Worm (Caenorhabditis elegans) whole organism, L1 larva: ENCODE data around the gene ZC190.4.

Source experiments
- C04F5.9 ChIP-seq: sonication (generic microtip); optimal IDR thresholded peaks from 2 replicates; lab custom pipeline; 2016; ENCODE audit warnings: missing genetic modification characterization, missing compliant biosample characterization
- C34B4.2 ChIP-seq: sonication (generic microtip); optimal IDR thresholded peaks from 2 replicates; lab custom pipeline; 2017; ENCODE audit warnings: mild to moderate bottlenecking, missing genetic modification characterization, missing compliant biosample characterization
- aha-1 ChIP-seq: fragments of 150-350 bp; optimal IDR thresholded peaks from 2 replicates; lab custom pipeline; 2014; ENCODE audit warnings: missing biosample characterization, missing genetic modification characterization
- aly-2 ChIP-seq: fragments of 150-350 bp; optimal IDR thresholded peaks from 2 replicates; lab custom pipeline; 2014; ENCODE audit warnings: missing biosample characterization, missing genetic modification characterization
- ama-1 ChIP-seq: fragments of 150-350 bp; optimal IDR thresholded peaks from 2 replicates; lab custom pipeline; 2014
- blmp-1 ChIP-seq: fragments of 150-350 bp; optimal IDR thresholded peaks from 2 replicates; lab custom pipeline; 2014; ENCODE audit warnings: missing biosample characterization, missing genetic modification characterization
- ceh-63 ChIP-seq: fragments of 200-800 bp; sonication (Bioruptor generic); optimal IDR thresholded peaks from 2 replicates; lab custom pipeline; 2018; ENCODE audit warnings: mild to moderate bottlenecking, missing genetic modification characterization, missing compliant biosample characterization
- ceh-8 ChIP-seq: fragments of 200-800 bp; sonication (Bioruptor generic); optimal IDR thresholded peaks from 2 replicates; lab custom pipeline; 2018; ENCODE audit warnings: mild to moderate bottlenecking, missing genetic modification characterization, moderate library complexity, missing compliant biosample characterization
- ceh-82 ChIP-seq, 3 experiments: fragments of 150-350 bp in 1 of 3; sonication (generic microtip) in 2 of 3; optimal IDR thresholded peaks; 2 replicates each; lab custom pipeline; 2014 to 2017; ENCODE audit warnings: missing biosample characterization in 3 of 3, missing genetic modification characterization in 3 of 3
- dpl-1 ChIP-seq, 3 experiments: fragments of 150-350 bp in 2 of 3; sonication (generic microtip) in 1 of 3; optimal IDR thresholded peaks; 2 replicates each; lab custom pipeline; 2014 to 2017; ENCODE audit warnings: missing biosample characterization in 3 of 3, missing genetic modification characterization in 3 of 3, missing genetic modification reagents in 3 of 3
- dsc-1 ChIP-seq: sonication (generic microtip); optimal IDR thresholded peaks from 2 replicates; lab custom pipeline; 2016; ENCODE audit warnings: mild to moderate bottlenecking, missing genetic modification characterization, missing compliant biosample characterization
- efl-1 ChIP-seq, 4 experiments: fragments of 150-350 bp; optimal IDR thresholded peaks in 3 of 4; peaks in 1 of 4; 1 replicate in 1 of 4; 2 replicates in 3 of 4; lab custom pipeline; 2014; ENCODE audit warnings: missing biosample characterization in 2 of 4, missing genetic modification characterization in 2 of 4, missing genetic modification reagents in 2 of 4
- elt-2 ChIP-seq: sonication (generic microtip); optimal IDR thresholded peaks from 2 replicates; lab custom pipeline; 2016; ENCODE audit warnings: missing genetic modification characterization, mild to moderate bottlenecking, inconsistent platforms, missing compliant biosample characterization, missing genetic modification reagents
- fkh-10 ChIP-seq: sonication (generic microtip); optimal IDR thresholded peaks from 2 replicates; lab custom pipeline; 2017; ENCODE audit warnings: missing biosample characterization, missing genetic modification reagents, missing genetic modification characterization
- fkh-4 ChIP-seq: sonication (generic microtip); optimal IDR thresholded peaks from 2 replicates; lab custom pipeline; 2016; ENCODE audit warnings: missing compliant biosample characterization, missing genetic modification characterization, borderline replicate concordance
- fkh-8 ChIP-seq: sonication (generic microtip); optimal IDR thresholded peaks from 2 replicates; lab custom pipeline; 2016; ENCODE audit warnings: mild to moderate bottlenecking, missing genetic modification characterization, missing compliant biosample characterization
- fos-1 ChIP-seq: fragments of 150-350 bp; optimal IDR thresholded peaks from 2 replicates; lab custom pipeline; 2014; ENCODE audit warnings: missing biosample characterization, missing genetic modification characterization
- grh-1 ChIP-seq: fragments of 200-800 bp; sonication (Bioruptor generic); IDR thresholded peaks from 2 replicates; pipeline ENCODE4 v1.3.6; 2022; ENCODE audit warnings: missing genetic modification reagents, missing genetic modification characterization, missing compliant biosample characterization
- hlh-4 ChIP-seq: sonication (generic microtip); optimal IDR thresholded peaks from 2 replicates; lab custom pipeline; 2016; ENCODE audit warnings: mild to moderate bottlenecking, missing genetic modification characterization, missing compliant biosample characterization
- hpl-2 ChIP-seq: fragments of 150-350 bp; optimal IDR thresholded peaks from 2 replicates; lab custom pipeline; 2014; ENCODE audit warnings: missing biosample characterization, missing genetic modification reagents, missing genetic modification characterization
- isw-1 ChIP-seq: fragments of 200-800 bp; sonication (Bioruptor generic); IDR thresholded peaks from 2 replicates; pipeline ENCODE4 v1.3.6; 2022; ENCODE audit warnings: missing genetic modification characterization, missing compliant biosample characterization
- lin-13 ChIP-seq: fragments of 150-350 bp; optimal IDR thresholded peaks from 2 replicates; lab custom pipeline; 2014; ENCODE audit warnings: missing biosample characterization, missing genetic modification reagents, missing genetic modification characterization
- lin-14 ChIP-seq: fragments of 200-800 bp; sonication (Bioruptor generic); optimal IDR thresholded peaks from 2 replicates; lab custom pipeline; 2018; ENCODE audit warnings: mild to moderate bottlenecking, missing genetic modification characterization, moderate library complexity, missing compliant biosample characterization
- lin-15B ChIP-seq: fragments of 150-350 bp; sonication (generic microtip); optimal IDR thresholded peaks from 3 replicates; lab custom pipeline; 2014; ENCODE audit warnings: missing biosample characterization, missing genetic modification characterization
- lin-35 ChIP-seq, 2 experiments: fragments of 150-350 bp; optimal IDR thresholded peaks; 2 replicates each; lab custom pipeline; 2014; ENCODE audit warnings: missing biosample characterization in 2 of 2, missing genetic modification characterization in 2 of 2, missing genetic modification reagents in 2 of 2
- mab-9 ChIP-seq: fragments of 200-800 bp; sonication (Bioruptor generic); IDR thresholded peaks from 2 replicates; pipeline ENCODE4 v1.3.6; 2022; ENCODE audit warnings: missing genetic modification reagents, missing genetic modification characterization, missing compliant biosample characterization
- mep-1 ChIP-seq: fragments of 150-350 bp; optimal IDR thresholded peaks from 2 replicates; lab custom pipeline; 2014; ENCODE audit warnings: missing biosample characterization, missing genetic modification characterization
- nhr-20 ChIP-seq: sonication (generic microtip); optimal IDR thresholded peaks from 2 replicates; lab custom pipeline; 2016; ENCODE audit warnings: mild to moderate bottlenecking, missing genetic modification characterization, missing compliant biosample characterization
- nhr-237 ChIP-seq: fragments of 150-350 bp; optimal IDR thresholded peaks from 2 replicates; lab custom pipeline; 2014; ENCODE audit warnings: missing biosample characterization, missing genetic modification characterization
- nhr-71 ChIP-seq: sonication (generic microtip); optimal IDR thresholded peaks from 2 replicates; lab custom pipeline; 2016; ENCODE audit warnings: mild to moderate bottlenecking, missing genetic modification characterization, moderate library complexity, missing compliant biosample characterization
- nhr-77 ChIP-seq: fragments of 150-350 bp; optimal IDR thresholded peaks from 2 replicates; lab custom pipeline; 2014; ENCODE audit warnings: missing biosample characterization, missing genetic modification characterization
- nhr-84 ChIP-seq: sonication (generic microtip); optimal IDR thresholded peaks from 2 replicates; lab custom pipeline; 2017; ENCODE audit warnings: missing biosample characterization, missing genetic modification characterization
- nhr-85 ChIP-seq: sonication (generic microtip); peaks from one replicate; lab custom pipeline; 2016; ENCODE audit warnings: missing genetic modification characterization, inconsistent platforms, missing compliant biosample characterization
- pax-3 ChIP-seq: fragments of 200-800 bp; sonication (Bioruptor generic); optimal IDR thresholded peaks from 2 replicates; lab custom pipeline; 2018; ENCODE audit warnings: mild to moderate bottlenecking, missing genetic modification characterization, moderate library complexity, missing compliant biosample characterization
- rnt-1 ChIP-seq: sonication (generic microtip); optimal IDR thresholded peaks from 2 replicates; lab custom pipeline; 2016; ENCODE audit warnings: mild to moderate bottlenecking, missing genetic modification characterization, moderate library complexity, missing compliant biosample characterization
- skn-1 ChIP-seq: fragments of 150-350 bp; optimal IDR thresholded peaks from 2 replicates; lab custom pipeline; 2014; ENCODE audit warnings: missing biosample characterization, missing genetic modification characterization
- sup-37 ChIP-seq: fragments of 200-800 bp; sonication (Bioruptor generic); optimal IDR thresholded peaks from 2 replicates; lab custom pipeline; 2018; ENCODE audit warnings: mild to moderate bottlenecking, missing genetic modification characterization, missing compliant biosample characterization
- swsn-7 ChIP-seq: sonication (generic microtip); optimal IDR thresholded peaks from 2 replicates; lab custom pipeline; 2016; ENCODE audit warnings: missing genetic modification characterization, missing compliant biosample characterization
- unc-62 ChIP-seq: fragments of 150-350 bp; optimal IDR thresholded peaks from 2 replicates; lab custom pipeline; 2014; ENCODE audit warnings: missing biosample characterization, missing genetic modification reagents, missing genetic modification characterization
- unc-86 ChIP-seq: sonication (generic microtip); optimal IDR thresholded peaks from 2 replicates; lab custom pipeline; 2016; ENCODE audit warnings: missing genetic modification characterization, missing compliant biosample characterization
- vab-15 ChIP-seq: sonication (generic microtip); optimal IDR thresholded peaks from 2 replicates; lab custom pipeline; 2017; ENCODE audit warnings: missing genotype, mild to moderate bottlenecking, missing genetic modification characterization, missing compliant biosample characterization
- zag-1 ChIP-seq: fragments of 150-350 bp; optimal IDR thresholded peaks from 2 replicates; lab custom pipeline; 2014; ENCODE audit warnings: missing biosample characterization, missing genetic modification characterization
- zip-4 ChIP-seq: fragments of 200-800 bp; sonication (Bioruptor generic); optimal IDR thresholded peaks from 2 replicates; lab custom pipeline; 2018; ENCODE audit warnings: mild to moderate bottlenecking, missing genetic modification characterization, moderate library complexity, missing compliant biosample characterization

The ZC190.4 gene

DNA sequence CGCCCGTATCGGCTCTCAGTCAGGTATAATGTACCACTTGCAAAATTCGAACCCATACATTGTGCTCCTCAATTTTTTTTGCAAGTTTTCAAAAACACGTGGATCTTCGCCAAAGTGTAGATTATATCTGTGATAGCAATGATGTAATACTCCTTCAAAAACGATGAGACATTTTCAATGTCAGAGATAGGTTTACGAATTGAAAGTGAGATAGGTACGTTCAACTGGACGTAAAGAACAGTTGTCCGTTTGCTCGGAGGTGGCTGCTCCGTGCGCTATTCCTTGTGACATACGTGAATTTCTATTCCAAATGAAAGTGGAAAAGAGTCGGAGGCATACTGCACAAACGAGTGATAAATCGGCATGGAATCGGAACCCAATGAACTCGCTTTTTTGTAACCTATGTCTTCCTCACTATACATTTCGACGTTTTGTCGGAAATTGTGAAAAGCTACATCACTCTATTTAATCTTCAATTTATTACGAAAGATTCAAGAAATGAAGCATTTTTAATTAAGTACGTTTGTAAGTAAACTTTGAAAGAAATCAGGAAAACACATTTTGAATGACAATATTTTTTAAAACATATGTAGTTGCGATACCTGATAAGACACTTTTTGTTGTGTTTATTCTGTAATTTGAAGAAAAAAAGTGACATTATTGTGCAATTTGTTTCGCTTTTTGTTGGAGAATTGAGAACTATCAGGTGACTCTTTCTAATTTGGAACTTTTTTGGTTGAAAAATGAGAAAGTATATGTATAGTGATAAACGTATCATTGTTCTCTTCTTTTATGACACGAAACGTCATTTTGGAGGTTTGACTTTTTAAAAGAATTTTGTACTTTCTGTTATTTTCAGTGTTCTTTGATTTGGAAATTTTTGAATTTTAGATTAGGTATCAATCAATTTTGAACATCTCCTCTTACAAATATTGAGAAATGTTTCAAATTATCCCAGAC is 11.1 kb upstream of the ZC190.4 start:
- TF ChIP-seq lin-35 (GFP tag; optimal IDR thresholded peaks at IDR 0.05; lab: Kevin White, UChicago) (peak in 1 of 2 experiments; percentile 48), elt-2 (peak; percentile 41), lin-14 (GFP tag; lab: Kevin White, UChicago) (peak; percentile 70), C04F5.9 (tag; lab: Kevin White, UChicago) (no peak), rnt-1 (peak; percentile 31)
- TF ChIP-seq, all 84 proteins: peak for 4

DNA sequence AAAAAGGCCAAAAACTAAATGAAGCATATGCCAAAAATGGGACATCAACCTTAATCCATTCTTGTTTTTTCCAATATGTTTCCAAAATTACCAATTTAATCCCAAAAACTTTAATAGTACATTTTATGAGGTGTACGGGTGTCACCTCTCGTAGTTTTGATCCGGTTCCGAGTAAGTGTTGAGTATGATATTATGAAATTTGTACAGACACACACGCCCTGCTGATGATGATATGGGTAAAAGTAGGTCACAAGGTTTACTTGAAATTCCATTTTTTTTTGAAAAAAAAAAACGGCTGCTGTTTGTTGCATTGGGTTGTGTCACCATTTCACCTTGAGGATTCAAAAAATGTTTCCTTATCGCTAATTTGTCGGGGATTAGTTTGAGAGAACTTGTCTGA is 8.0 kb upstream of the ZC190.4 start:
- TF ChIP-seq lin-14 (GFP tag; lab: Kevin White, UChicago) = no peak
- no peak for TF ChIP-seq efl-1 (optimal IDR thresholded peaks at IDR 0.05; lab: Kevin White, UChicago)
- peak in 1 of 2 experiments; percentile 79 for TF ChIP-seq efl-1 (GFP tag; optimal IDR thresholded peaks at IDR 0.05 in 1 of 2; lab: Kevin White, UChicago)
- no peak for TF ChIP-seq ceh-82 (tag; optimal IDR thresholded peaks at IDR 0.05; lab: Kevin White, UChicago)
- TF ChIP-seq lin-35 (GFP tag; optimal IDR thresholded peaks at IDR 0.05; lab: Kevin White, UChicago) = peak in 1 of 2 experiments; percentile 3
- TF ChIP-seq nhr-85 (tag; lab: Kevin White, UChicago) = peak; percentile 51
- no peak for TF ChIP-seq fkh-10 (GFP tag; lab: Kevin White, UChicago)
- peak; percentile 80 for TF ChIP-seq skn-1 (tag; lab: Kevin White, UChicago)
- no peak for TF ChIP-seq ceh-63 (GFP tag; lab: Kevin White, UChicago)

DNA sequence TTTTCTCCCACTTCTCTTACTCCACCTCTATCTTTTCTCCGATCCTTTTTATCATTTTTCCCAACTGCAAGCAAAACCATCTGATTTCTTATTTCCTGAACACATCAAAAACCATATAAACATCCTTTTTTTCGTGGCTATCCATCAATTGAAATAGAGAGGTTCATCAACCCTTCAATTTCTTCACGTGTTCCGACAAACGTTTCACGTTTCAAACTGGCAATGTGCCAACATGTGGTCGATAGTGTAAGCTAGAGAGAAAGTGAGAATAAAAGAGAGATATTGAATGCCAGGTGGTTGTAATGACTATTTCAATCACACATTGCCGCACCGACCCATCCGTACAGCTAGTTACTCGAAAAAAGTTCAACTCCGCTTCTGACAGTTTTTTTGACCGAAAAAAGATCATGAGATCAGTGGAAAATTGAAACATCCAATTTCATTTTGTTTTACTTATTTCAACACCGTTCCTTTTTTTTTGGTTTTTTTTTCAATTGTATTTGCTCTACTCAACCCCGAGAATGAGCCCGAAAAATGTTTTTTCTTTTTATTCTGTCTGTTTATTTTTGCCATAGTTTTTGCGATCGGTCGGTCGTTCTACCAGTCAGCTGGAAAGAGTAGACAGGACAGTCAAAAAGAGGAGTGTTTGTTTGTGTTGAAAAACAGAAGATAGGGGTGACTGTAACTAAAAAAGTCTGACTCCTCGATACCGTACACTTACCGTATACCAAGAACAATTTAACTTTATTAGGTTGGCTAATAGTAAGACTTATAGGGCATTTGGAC is 7.1 kb upstream of the ZC190.4 start:
- no peak for TF ChIP-seq mab-9
- no peak for TF ChIP-seq unc-86 (tag; lab: Kevin White, UChicago)
- TF ChIP-seq vab-15 = no peak
- TF ChIP-seq isw-1 (GFP tag; lab: Robert Waterston, UW) = no peak
- no peak for TF ChIP-seq fkh-8 (tag; lab: Kevin White, UChicago)
- peak; percentile 36 for TF ChIP-seq nhr-20 (tag; lab: Kevin White, UChicago)
- TF ChIP-seq zip-4 (GFP tag; lab: Kevin White, UChicago) = no peak
- no peak for TF ChIP-seq fos-1 (tag; lab: Kevin White, UChicago)
- TF ChIP-seq sup-37 (GFP tag; lab: Kevin White, UChicago) = peak; percentile 13
- TF ChIP-seq dsc-1 (tag; lab: Kevin White, UChicago) = peak; percentile 8
- no peak for TF ChIP-seq lin-13 (GFP tag; lab: Kevin White, UChicago)
- TF ChIP-seq dpl-1 (GFP tag; optimal IDR thresholded peaks at IDR 0.05; lab: Kevin White, UChicago) = no peak
- no peak for TF ChIP-seq nhr-237 (tag; lab: Kevin White, UChicago)
- TF ChIP-seq unc-62 (GFP tag; lab: Kevin White, UChicago) = no peak
- no peak for TF ChIP-seq mep-1 (tag; lab: Kevin White, UChicago)
- TF ChIP-seq fkh-10 (GFP tag; lab: Kevin White, UChicago) = no peak
- TF ChIP-seq pax-3 (tag; lab: Kevin White, UChicago) = no peak
- no peak for TF ChIP-seq nhr-77
- TF ChIP-seq aly-2 = no peak
- TF ChIP-seq zag-1 (tag; lab: Kevin White, UChicago) = no peak
- TF ChIP-seq blmp-1 (tag; lab: Kevin White, UChicago) = peak; percentile 56
- no peak for TF ChIP-seq ama-1 (lab: Kevin White, UChicago)
- TF ChIP-seq hlh-4 (tag; lab: Kevin White, UChicago) = no peak
- TF ChIP-seq rnt-1 = peak; percentile 56
- TF ChIP-seq C34B4.2 = no peak
- TF ChIP-seq aha-1 (tag; lab: Kevin White, UChicago) = no peak
- no peak for TF ChIP-seq efl-1 (optimal IDR thresholded peaks at IDR 0.05; lab: Kevin White, UChicago)
- peak in 1 of 2 experiments; percentile 77 for TF ChIP-seq efl-1 (GFP tag; optimal IDR thresholded peaks at IDR 0.05 in 1 of 2; lab: Kevin White, UChicago)
- no peak for TF ChIP-seq lin-15B
- no peak for TF ChIP-seq C04F5.9 (tag; lab: Kevin White, UChicago)
- TF ChIP-seq swsn-7 (tag; lab: Kevin White, UChicago) = no peak
- no peak for TF ChIP-seq skn-1 (tag; lab: Kevin White, UChicago)
- TF ChIP-seq fkh-4 = no peak
- no peak for TF ChIP-seq ceh-8 (GFP tag; lab: Kevin White, UChicago)
- no peak for TF ChIP-seq grh-1 (GFP tag; lab: Robert Waterston, UW)
- TF ChIP-seq hpl-2 (GFP tag; lab: Kevin White, UChicago) = no peak
- peak; percentile 60 for TF ChIP-seq nhr-71 (tag; lab: Kevin White, UChicago)
- TF ChIP-seq nhr-84 = no peak
